Fruit fly (Drosophila melanogaster) whole organism, embryonic: ENCODE results near the gene CatB.
A peak's percentile ranks its signal among the peaks of the same experiment; 100 is the strongest.

Experiments used
- Abd-B ChIP-seq: fragments of 200-800 bp; sonication (Bioruptor generic); optimal IDR thresholded peaks from 2 replicates; lab custom pipeline; 2018; ENCODE audit warnings: missing biosample characterization, mild to moderate bottlenecking, missing genetic modification characterization, moderate library complexity
- Atf3 ChIP-seq: fragments of 200-800 bp; sonication (Bioruptor generic); optimal IDR thresholded peaks from 3 replicates; lab custom pipeline; 2016; ENCODE audit warnings: missing biosample characterization, missing genetic modification characterization
- B-H1 ChIP-seq: fragments of 200-800 bp; sonication (Bioruptor generic); IDR thresholded peaks from 3 replicates; pipeline ENCODE4 v1.3.6; 2022; ENCODE audit warnings: missing biosample characterization, missing genetic modification characterization
- Bgb ChIP-seq: fragments of 200-800 bp; sonication (Bioruptor generic); IDR thresholded peaks from 2 replicates; pipeline ENCODE4 v1.3.6; 2022; ENCODE audit warnings: missing biosample characterization, missing genetic modification characterization; ENCODE audit not compliant: partially characterized antibody
- CG12104 ChIP-seq: fragments of 200-800 bp; sonication (Bioruptor generic); optimal IDR thresholded peaks from 3 replicates; lab custom pipeline; 2016; ENCODE audit warnings: missing biosample characterization, missing genetic modification characterization
- CG12236 ChIP-seq: fragments of 200-800 bp; sonication (Bioruptor generic); optimal IDR thresholded peaks from 2 replicates; lab custom pipeline; 2016; ENCODE audit warnings: missing biosample characterization, missing genetic modification characterization
- CG12299 ChIP-seq: fragments of 200-800 bp; sonication (Bioruptor generic); optimal IDR thresholded peaks from 2 replicates; lab custom pipeline; 2018; ENCODE audit warnings: missing biosample characterization, mild to moderate bottlenecking, missing genetic modification characterization
- CG12659 ChIP-seq: fragments of 200-800 bp; sonication (Bioruptor generic); optimal IDR thresholded peaks from 3 replicates; lab custom pipeline; 2017; ENCODE audit warnings: mild to moderate bottlenecking, missing biosample characterization, missing genetic modification reagents, missing genetic modification characterization
- CG12744 ChIP-seq: fragments of 200-800 bp; sonication (Bioruptor generic); optimal IDR thresholded peaks from 2 replicates; lab custom pipeline; 2016; ENCODE audit warnings: missing biosample characterization, missing genetic modification characterization
- CG13287 ChIP-seq: fragments of 200-800 bp; sonication (Bioruptor generic); IDR thresholded peaks from 2 replicates; pipeline ENCODE4 v1.3.6; 2022; ENCODE audit warnings: missing biosample characterization, missing genetic modification characterization; ENCODE audit not compliant: partially characterized antibody
- CG15601 ChIP-seq: fragments of 200-800 bp; sonication (Bioruptor generic); optimal IDR thresholded peaks from 3 replicates; lab custom pipeline; 2019; ENCODE audit warnings: missing biosample characterization, mild to moderate bottlenecking, missing genetic modification characterization, moderate library complexity
- CG3065 ChIP-seq: fragments of 200-800 bp; sonication (Bioruptor generic); optimal IDR thresholded peaks from 2 replicates; lab custom pipeline; 2016; ENCODE audit warnings: missing biosample characterization, missing genetic modification characterization
- CG3163 ChIP-seq: fragments of 200-800 bp; sonication (Bioruptor generic); optimal IDR thresholded peaks from 3 replicates; lab custom pipeline; 2016; ENCODE audit warnings: missing biosample characterization, missing genetic modification characterization
- CG34376 ChIP-seq: fragments of 200-800 bp; sonication (Bioruptor generic); optimal IDR thresholded peaks from 2 replicates; lab custom pipeline; 2018; ENCODE audit warnings: missing biosample characterization, mild to moderate bottlenecking, missing genetic modification characterization
- CG34422 ChIP-seq: fragments of 200-800 bp; sonication (Bioruptor generic); IDR thresholded peaks from 3 replicates; pipeline ENCODE4 v1.3.6; 2022; ENCODE audit warnings: missing biosample characterization, missing genetic modification characterization
- CG3847 ChIP-seq: fragments of 200-800 bp; sonication (Bioruptor generic); IDR thresholded peaks from 2 replicates; pipeline ENCODE4 v1.3.6; 2022; ENCODE audit warnings: missing biosample characterization, missing genetic modification characterization
- CG3995 ChIP-seq: fragments of 200-800 bp; sonication (Bioruptor generic); optimal IDR thresholded peaks from 3 replicates; lab custom pipeline; 2016; ENCODE audit warnings: missing biosample characterization, missing genetic modification characterization
- CG4328 ChIP-seq: fragments of 200-800 bp; sonication (Bioruptor generic); optimal IDR thresholded peaks from 3 replicates; lab custom pipeline; 2017; ENCODE audit warnings: missing biosample characterization, missing genetic modification reagents, missing genetic modification characterization
- CG4820 ChIP-seq: fragments of 200-800 bp; sonication (Bioruptor generic); optimal IDR thresholded peaks from 3 replicates; lab custom pipeline; 2016; ENCODE audit warnings: missing biosample characterization, missing genetic modification characterization
- CG5953 ChIP-seq: fragments of 200-800 bp; sonication (Bioruptor generic); IDR thresholded peaks from 2 replicates; pipeline ENCODE4 v1.3.6; 2022; ENCODE audit warnings: missing biosample characterization, missing genetic modification characterization
- CG8089 ChIP-seq: fragments of 200-800 bp; sonication (Bioruptor generic); optimal IDR thresholded peaks from 3 replicates; lab custom pipeline; 2016; ENCODE audit warnings: missing biosample characterization, missing genetic modification characterization
- CG8388 ChIP-seq: fragments of 200-800 bp; sonication (Bioruptor generic); optimal IDR thresholded peaks from 2 replicates; lab custom pipeline; 2019; ENCODE audit warnings: missing biosample characterization, mild to moderate bottlenecking, missing genetic modification characterization, moderate library complexity
- CG9437 ChIP-seq: fragments of 200-800 bp; sonication (Bioruptor generic); optimal IDR thresholded peaks from 2 replicates; lab custom pipeline; 2018; ENCODE audit warnings: missing biosample characterization, mild to moderate bottlenecking, missing genetic modification characterization
- CTCF ChIP-seq: fragments of 200-800 bp; sonication (Bioruptor generic); optimal IDR thresholded peaks from 2 replicates; lab custom pipeline; 2017; ENCODE audit warnings: missing biosample characterization, mild to moderate bottlenecking, missing genetic modification characterization, moderate library complexity
- Dp ChIP-seq: fragments of 200-800 bp; sonication (Bioruptor generic); optimal IDR thresholded peaks from 2 replicates; lab custom pipeline; 2018; ENCODE audit warnings: missing biosample characterization, mild to moderate bottlenecking, missing genetic modification characterization, moderate library complexity
- E2f2 ChIP-seq: fragments of 200-800 bp; sonication (Bioruptor generic); IDR thresholded peaks from 2 replicates; pipeline ENCODE4 v1.3.6; 2022; ENCODE audit warnings: missing biosample characterization, missing genetic modification characterization
- H15 ChIP-seq: fragments of 200-800 bp; sonication (Bioruptor generic); IDR thresholded peaks from 3 replicates; pipeline ENCODE4 v1.3.6; 2022; ENCODE audit warnings: missing biosample characterization, missing genetic modification characterization
- HmgZ ChIP-seq: fragments of 200-800 bp; sonication (Bioruptor generic); optimal IDR thresholded peaks from 2 replicates; lab custom pipeline; 2018; ENCODE audit warnings: missing biosample characterization, mild to moderate bottlenecking, missing genetic modification characterization
- Lhr ChIP-seq: fragments of 200-800 bp; sonication (Bioruptor generic); optimal IDR thresholded peaks from 3 replicates; lab custom pipeline; 2017; ENCODE audit warnings: mild to moderate bottlenecking, missing biosample characterization, missing genetic modification reagents, missing genetic modification characterization
- Med ChIP-seq: fragments of 200-800 bp; sonication (Bioruptor generic); peaks from one replicate; lab custom pipeline; 2016; ENCODE audit warnings: missing biosample characterization, missing genetic modification characterization, mild to moderate bottlenecking, inconsistent platforms, moderate library complexity
- Myb ChIP-seq: fragments of 200-800 bp; sonication (Bioruptor generic); optimal IDR thresholded peaks from 2 replicates; lab custom pipeline; 2016; ENCODE audit warnings: missing biosample characterization, missing genetic modification characterization
- Ravus ChIP-seq: fragments of 200-800 bp; sonication (Bioruptor generic); IDR thresholded peaks from 2 replicates; pipeline ENCODE4 v1.3.6; 2022; ENCODE audit warnings: missing biosample characterization, missing genetic modification characterization
- Scr ChIP-seq: fragments of 200-800 bp; sonication (Bioruptor generic); IDR thresholded peaks from 2 replicates; pipeline ENCODE4 v1.3.6; 2022; ENCODE audit warnings: missing biosample characterization, missing genetic modification characterization; ENCODE audit not compliant: partially characterized antibody
- Sin3A ChIP-seq: fragments of >200 bp; optimal IDR thresholded peaks from 2 replicates; lab custom pipeline; 2018
- TFAM ChIP-seq: fragments of 200-800 bp; sonication (Bioruptor generic); optimal IDR thresholded peaks from 2 replicates; lab custom pipeline; 2017; ENCODE audit warnings: missing biosample characterization, missing genetic modification characterization, inconsistent platforms
- Vsx1 ChIP-seq: fragments of 200-800 bp; sonication (Bioruptor generic); optimal IDR thresholded peaks from 2 replicates; lab custom pipeline; 2017; ENCODE audit warnings: missing biosample characterization, mild to moderate bottlenecking, missing genetic modification characterization, missing genetic modification reagents
- YL-1 ChIP-seq: fragments of 200-800 bp; sonication (Bioruptor generic); optimal IDR thresholded peaks from 3 replicates; lab custom pipeline; 2017; ENCODE audit warnings: missing biosample characterization, mild to moderate bottlenecking, missing genetic modification characterization
- bigmax ChIP-seq: fragments of 200-800 bp; sonication (Bioruptor generic); optimal IDR thresholded peaks from 2 replicates; lab custom pipeline; 2018; ENCODE audit warnings: missing biosample characterization, mild to moderate bottlenecking, missing genetic modification characterization
- cg ChIP-seq: fragments of 200-800 bp; sonication (Bioruptor generic); optimal IDR thresholded peaks from 3 replicates; lab custom pipeline; 2019; ENCODE audit warnings: missing biosample characterization, mild to moderate bottlenecking, missing genetic modification characterization, moderate library complexity
- chinmo ChIP-seq: fragments of 200-800 bp; sonication (Bioruptor generic); IDR thresholded peaks from 4 replicates; pipeline ENCODE4 v1.3.6; 2022; ENCODE audit warnings: missing biosample characterization, missing genetic modification characterization; ENCODE audit not compliant: partially characterized antibody
- ci ChIP-seq: fragments of 200-800 bp; sonication (Bioruptor generic); IDR thresholded peaks from 3 replicates; pipeline ENCODE4 v1.3.6; 2022; ENCODE audit warnings: missing biosample characterization, missing genetic modification characterization
- crc ChIP-seq: fragments of 200-800 bp; sonication (Bioruptor generic); optimal IDR thresholded peaks from 2 replicates; lab custom pipeline; 2016; ENCODE audit warnings: missing biosample characterization, missing genetic modification characterization
- fd3F ChIP-seq: fragments of 200-800 bp; sonication (Bioruptor generic); optimal IDR thresholded peaks from 2 replicates; lab custom pipeline; 2018; ENCODE audit warnings: missing biosample characterization, mild to moderate bottlenecking, missing genetic modification characterization, moderate library complexity
- jumu ChIP-seq: fragments of 200-800 bp; sonication (Bioruptor generic); optimal IDR thresholded peaks from 3 replicates; lab custom pipeline; 2016; ENCODE audit warnings: missing biosample characterization, missing genetic modification characterization
- lab ChIP-seq: fragments of 200-800 bp; sonication (Bioruptor generic); optimal IDR thresholded peaks from 3 replicates; lab custom pipeline; 2017; ENCODE audit warnings: missing biosample characterization, missing genetic modification characterization, mild to moderate bottlenecking, moderate library complexity, missing genetic modification reagents
- lmd ChIP-seq: fragments of 200-800 bp; sonication (Bioruptor generic); IDR thresholded peaks from 2 replicates; pipeline ENCODE4 v1.3.6; 2022; ENCODE audit warnings: missing biosample characterization, missing genetic modification characterization
- pzg ChIP-seq: fragments of 200-800 bp; sonication (Bioruptor generic); optimal IDR thresholded peaks from 3 replicates; lab custom pipeline; 2018; ENCODE audit warnings: missing biosample characterization, mild to moderate bottlenecking, missing genetic modification characterization, moderate library complexity
- shn ChIP-seq: fragments of 200-800 bp; sonication (Bioruptor generic); optimal IDR thresholded peaks from 3 replicates; lab custom pipeline; 2016; ENCODE audit warnings: missing biosample characterization, missing genetic modification characterization
- stwl ChIP-seq: fragments of 200-800 bp; sonication (Bioruptor generic); optimal IDR thresholded peaks from 3 replicates; lab custom pipeline; 2018; ENCODE audit warnings: missing biosample characterization, mild to moderate bottlenecking, missing genetic modification characterization, moderate library complexity
- tna ChIP-seq: fragments of 200-800 bp; sonication (Bioruptor generic); IDR thresholded peaks from 2 replicates; pipeline ENCODE4 v1.3.6; 2022; ENCODE audit warnings: missing biosample characterization, missing genetic modification characterization; ENCODE audit not compliant: partially characterized antibody
- tx ChIP-seq: fragments of 200-800 bp; sonication (Bioruptor generic); optimal IDR thresholded peaks from 2 replicates; lab custom pipeline; 2016; ENCODE audit warnings: missing biosample characterization, missing genetic modification characterization
- usp ChIP-seq: fragments of >200 bp; optimal IDR thresholded peaks from 2 replicates; lab custom pipeline; 2017; ENCODE audit warnings: missing biosample characterization, missing genetic modification characterization

CatB gene

DNA sequence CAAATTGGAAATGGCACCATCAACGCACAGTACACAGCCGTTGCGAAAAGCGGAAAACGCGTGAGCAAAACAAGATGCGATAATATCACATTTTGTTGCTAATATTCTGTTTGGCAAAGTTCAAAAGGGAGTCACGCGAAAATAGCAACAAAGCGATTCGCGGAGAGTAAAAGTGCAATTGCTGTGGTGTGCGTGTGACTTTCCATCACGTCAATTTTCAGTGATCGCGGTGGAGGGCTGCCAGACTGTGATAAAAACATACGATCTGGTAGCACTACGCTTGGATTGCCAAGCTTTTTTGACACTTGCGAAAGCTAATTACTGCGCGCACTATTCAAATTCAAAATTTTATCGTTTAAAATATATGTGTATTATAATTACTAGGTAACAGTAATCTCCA is 4.0 kb downstream of the CatB start, which contains the start of gene Hnf4 (continued):
- TF ChIP-seq CG8388 (GFP tag; lab: Kevin White, UChicago) (no peak), tx (GFP tag; lab: Kevin White, UChicago) (no peak), CG4820 (GFP tag; lab: Kevin White, UChicago) (no peak), Vsx1 (peak; percentile 72), lmd (GFP tag; lab: Robert Waterston, UW) (no peak), bigmax (GFP tag; lab: Kevin White, UChicago) (no peak), CG12659 (GFP tag; lab: Kevin White, UChicago) (peak; percentile 35), Ravus (GFP tag; lab: Robert Waterston, UW) (no peak), CG13287 (peak; percentile 34; the same call in 1 of the 2 replicates), lab (no peak), CG9437 (GFP tag; lab: Kevin White, UChicago) (peak; percentile 88), cg (peak; percentile 70), B-H1 (GFP tag; lab: Robert Waterston, UW) (no peak), HmgZ (tag; lab: Kevin White, UChicago) (peak; percentile 68), CG3065 (GFP tag; lab: Kevin White, UChicago) (no peak), CTCF (GFP tag; lab: Kevin White, UChicago) (peak; percentile 20), Sin3A (no peak), CG34376 (GFP tag; lab: Kevin White, UChicago) (peak; percentile 33), tna (GFP tag; lab: Robert Waterston, UW) (0 out of 2 replicates have a peak, but pooled peaks have one; percentile 42), Med (GFP tag; lab: Kevin White, UChicago) (peak; percentile 63), H15 (GFP tag; lab: Robert Waterston, UW) (no peak), CG3163 (GFP tag; lab: Kevin White, UChicago) (no peak), CG3847 (peak; percentile 73), usp (GFP tag; lab: Kevin White, UChicago) (no peak), jumu (GFP tag; lab: Kevin White, UChicago) (no peak), shn (no peak), Myb (GFP tag; lab: Kevin White, UChicago) (peak; percentile 79), Atf3 (GFP tag; lab: Kevin White, UChicago) (no peak), YL-1 (GFP tag; lab: Kevin White, UChicago) (no peak), chinmo (GFP tag; lab: Robert Waterston, UW) (peak; percentile 72; the same call in 2 of the 4 replicates), stwl (tag; lab: Kevin White, UChicago) (peak; percentile 19), CG34422 (GFP tag; lab: Robert Waterston, UW) (no peak), CG12104 (GFP tag; lab: Kevin White, UChicago) (no peak), TFAM (GFP tag; lab: Kevin White, UChicago) (no peak), CG12299 (no peak), Abd-B (GFP tag; lab: Kevin White, UChicago) (peak; percentile 5), CG8089 (GFP tag; lab: Kevin White, UChicago) (no peak), Scr (GFP tag; lab: Robert Waterston, UW) (no peak), Lhr (GFP tag; lab: Kevin White, UChicago) (peak; percentile 39), Bgb (GFP tag; lab: Robert Waterston, UW) (peak; percentile 56), CG3995 (peak; percentile 53), CG12236 (GFP tag; lab: Kevin White, UChicago) (no peak), CG15601 (tag; lab: Kevin White, UChicago) (no peak), E2f2 (GFP tag; lab: Robert Waterston, UW) (peak; percentile 95), fd3F (GFP tag; lab: Kevin White, UChicago) (no peak), CG5953 (GFP tag; lab: Robert Waterston, UW) (no peak), ci (GFP tag; lab: Robert Waterston, UW) (0 out of 3 replicates have a peak, but pooled peaks have one; percentile 21), CG12744 (GFP tag; lab: Kevin White, UChicago) (peak; percentile 14), Dp (peak; percentile 93), pzg (peak; percentile 61), crc (no peak), CG4328 (no peak)
